Worm (Caenorhabditis elegans) whole organism, midembryonic: ENCODE results near the gene prp-18.
"Not testable (repeated sequence)": the region's sequence is repeated elsewhere in the genome, so short reads cannot be mapped to it uniquely, and the experiment has no call there.

ENCODE experiments used
- T22C8.4 ChIP-seq: fragments of 200-800 bp; sonication (Bioruptor generic); IDR thresholded peaks from 2 replicates; pipeline ENCODE4 v1.3.6; 2022; ENCODE audit warnings: missing genetic modification characterization, missing compliant biosample characterization
- cog-1 ChIP-seq: sonication (generic microtip); optimal IDR thresholded peaks from 2 replicates; lab custom pipeline; 2016; ENCODE audit warnings: missing genetic modification characterization, missing compliant biosample characterization
- flt-1 ChIP-seq: fragments of 200-800 bp; sonication (Bioruptor generic); IDR thresholded peaks from 2 replicates; pipeline ENCODE4 v1.3.6; 2022; ENCODE audit warnings: missing genetic modification characterization, missing compliant biosample characterization
- klf-2 ChIP-seq: fragments of 200-800 bp; sonication (Bioruptor generic); conservative IDR thresholded peaks from 2 replicates; pipeline ENCODE4 v1.3.6; 2022; ENCODE audit warnings: missing genetic modification reagents, missing genetic modification characterization, missing compliant biosample characterization
- med-1 ChIP-seq: sonication (generic microtip); optimal IDR thresholded peaks from 2 replicates; lab custom pipeline; 2017; ENCODE audit warnings: missing genetic modification characterization, mild to moderate bottlenecking, missing compliant biosample characterization, antibody characterized with exemption, missing genetic modification reagents; ENCODE audit not compliant: insufficient read depth
- ref-1 ChIP-seq: fragments of 200-800 bp; sonication (Bioruptor generic); conservative IDR thresholded peaks from 2 replicates; pipeline ENCODE4 v1.3.6; 2022; ENCODE audit warnings: missing genetic modification reagents, missing genetic modification characterization, missing compliant biosample characterization
- tab-1 ChIP-seq: fragments of 200-800 bp; sonication (Bioruptor generic); IDR thresholded peaks from 2 replicates; pipeline ENCODE4 v1.3.6; 2022; ENCODE audit warnings: missing genetic modification characterization, missing compliant biosample characterization
- ztf-23 ChIP-seq: fragments of 200-800 bp; sonication (Bioruptor generic); IDR thresholded peaks from 2 replicates; pipeline ENCODE4 v1.3.6; 2022; ENCODE audit warnings: missing genetic modification reagents, missing genetic modification characterization, missing compliant biosample characterization
- ztf-29 ChIP-seq: fragments of 200-800 bp; sonication (Bioruptor generic); IDR thresholded peaks from 2 replicates; pipeline ENCODE4 v1.3.6; 2022; ENCODE audit warnings: missing genetic modification reagents, missing genetic modification characterization, missing compliant biosample characterization

Gene prp-18

DNA sequence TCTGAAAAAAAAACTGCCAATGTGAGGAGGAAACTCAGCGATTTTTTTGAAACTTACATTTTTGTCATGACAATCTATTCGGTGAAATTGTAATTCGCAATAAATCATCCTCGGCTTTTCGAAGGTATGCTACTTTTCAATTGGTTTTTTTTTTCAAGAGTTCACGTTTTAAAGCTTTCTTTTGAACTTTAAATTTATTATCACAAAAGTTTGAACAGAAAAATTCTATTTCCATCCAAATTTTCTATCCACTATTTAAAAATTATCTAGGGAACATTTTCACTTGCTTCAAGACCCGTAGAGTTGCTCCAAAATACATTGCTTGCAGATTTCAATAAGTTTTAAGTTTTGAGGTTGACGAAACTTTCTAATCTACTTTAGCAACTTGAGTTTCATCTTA, 37.6 kb downstream of the prp-18 start, which contains the start of gene K07F5.6:
Gene K07F5.6, minus strand, starts transcription at position 101 of the 400 bp plus-strand sequence.
- TF ChIP-seq cog-1 (tag; lab: Kevin White, UChicago) (no peak), med-1 (GFP tag; lab: Kevin White, UChicago) (no peak), T22C8.4 (no peak), ztf-29 (no peak), klf-2 (GFP tag; lab: Robert Waterston, UW) (no peak), tab-1 (no peak), ztf-23 (no peak), flt-1 (GFP tag; lab: Robert Waterston, UW) (no peak)

DNA sequence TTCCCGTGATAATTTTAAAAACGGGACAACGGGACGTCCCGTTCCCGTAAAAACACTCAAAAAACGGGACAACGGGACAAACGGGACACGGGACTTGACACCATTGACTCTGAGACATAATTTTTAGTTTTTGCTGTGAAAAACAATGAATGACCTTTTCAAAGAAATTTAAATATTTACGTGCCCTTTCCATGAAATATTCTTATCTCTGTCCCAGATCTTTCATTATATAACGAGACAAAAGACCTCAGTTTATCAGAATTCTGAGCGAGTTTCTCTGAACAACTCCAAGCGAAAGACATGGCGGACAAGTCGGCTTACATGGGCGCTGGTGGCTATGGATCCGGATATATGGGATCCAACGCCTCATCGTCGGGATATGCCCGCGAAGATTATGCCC, 40.4 kb downstream of the prp-18 start, which contains the start of gene nspd-2:
Gene nspd-2, plus strand, starts transcription at position 301 of the 400 bp plus-strand sequence.
- TF ChIP-seq cog-1 (tag; lab: Kevin White, UChicago), result no peak
- no peak for TF ChIP-seq T22C8.4
- TF ChIP-seq flt-1 (GFP tag; lab: Robert Waterston, UW), result no peak
- TF ChIP-seq klf-2 (GFP tag; lab: Robert Waterston, UW), result no peak
- TF ChIP-seq ztf-23, result no peak
- TF ChIP-seq ref-1 (GFP tag; lab: Robert Waterston, UW), result no peak
- no peak for TF ChIP-seq tab-1
- TF ChIP-seq ztf-29, result no peak
- TF ChIP-seq med-1 (GFP tag; lab: Kevin White, UChicago), result no peak

ce11 chrIV:9842071-9842470, 42.1 kb downstream of the prp-18 start, which contains the start of gene K07F5.17:
K07F5.17 (plus strand) TSS chrIV:9842371.
- TF ChIP-seq flt-1 (GFP tag; lab: Robert Waterston, UW) (no peak), tab-1 (no peak), ztf-23 (no peak), ref-1 (GFP tag; lab: Robert Waterston, UW) (no peak), cog-1 (tag; lab: Kevin White, UChicago) (no peak), T22C8.4 (no peak), ztf-29 (no peak), med-1 (GFP tag; lab: Kevin White, UChicago) (no peak), klf-2 (GFP tag; lab: Robert Waterston, UW) (no peak)

DNA sequence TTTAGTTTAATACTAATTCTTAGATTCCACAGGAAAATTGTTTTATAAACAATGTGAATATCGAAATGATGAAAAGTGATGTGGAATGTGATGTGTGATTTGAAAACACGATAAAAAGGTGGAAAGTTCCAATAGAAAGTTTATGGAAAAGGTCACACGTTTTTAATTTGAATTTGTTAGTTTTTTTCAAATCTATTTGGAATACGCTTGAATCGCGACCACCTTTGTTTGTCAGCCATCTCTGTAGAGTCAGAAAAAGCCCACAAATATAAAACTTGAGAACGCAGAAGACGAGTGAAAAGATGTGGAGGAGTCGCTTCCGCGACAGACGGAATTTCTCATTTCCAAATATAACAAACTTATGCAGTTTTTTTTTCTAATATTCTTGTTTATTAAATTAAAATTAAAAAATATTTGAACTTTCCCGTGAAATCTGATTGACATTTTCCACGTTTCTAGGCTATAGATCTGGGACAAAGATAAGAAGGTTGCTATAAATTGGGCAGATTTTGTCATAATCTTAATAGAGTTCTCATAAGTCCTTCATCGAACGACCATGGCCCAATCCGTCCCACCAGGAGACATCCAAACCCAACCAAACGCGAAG, 43.1 kb downstream of the prp-18 start, which contains the start of the genes kin-24 and msp-56:
Gene kin-24, minus strand, starts transcription at position 101 of the 607 bp plus-strand sequence.
Gene msp-56, plus strand, starts transcription at position 557 of the 607 bp plus-strand sequence.
- no peak for TF ChIP-seq tab-1
- TF ChIP-seq ztf-29, result no peak
- TF ChIP-seq klf-2 (GFP tag; lab: Robert Waterston, UW), result no peak
- TF ChIP-seq flt-1 (GFP tag; lab: Robert Waterston, UW), result no peak
- no peak for TF ChIP-seq cog-1 (tag; lab: Kevin White, UChicago)
- TF ChIP-seq ref-1 (GFP tag; lab: Robert Waterston, UW), result no peak
- no peak for TF ChIP-seq med-1 (GFP tag; lab: Kevin White, UChicago)
- TF ChIP-seq ztf-23, result no peak
- no peak for TF ChIP-seq T22C8.4

- TF ChIP-seq flt-1, ref-1, klf-2 (GFP tag; lab: Robert Waterston, UW): not testable (repeated sequence)
Observed at ce11 chrIV:9837349-9837748, 46.8 kb downstream of the prp-18 start, which contains the start of gene msp-10. msp-10 (plus strand) TSS chrIV:9837649.

- no peak for TF ChIP-seq klf-2 (GFP tag; lab: Robert Waterston, UW)
Observed at ce11 chrIV:9836317-9836716, 47.9 kb downstream of the prp-18 start, which contains the start of gene msp-81. msp-81 (minus strand) TSS chrIV:9836417.

DNA sequence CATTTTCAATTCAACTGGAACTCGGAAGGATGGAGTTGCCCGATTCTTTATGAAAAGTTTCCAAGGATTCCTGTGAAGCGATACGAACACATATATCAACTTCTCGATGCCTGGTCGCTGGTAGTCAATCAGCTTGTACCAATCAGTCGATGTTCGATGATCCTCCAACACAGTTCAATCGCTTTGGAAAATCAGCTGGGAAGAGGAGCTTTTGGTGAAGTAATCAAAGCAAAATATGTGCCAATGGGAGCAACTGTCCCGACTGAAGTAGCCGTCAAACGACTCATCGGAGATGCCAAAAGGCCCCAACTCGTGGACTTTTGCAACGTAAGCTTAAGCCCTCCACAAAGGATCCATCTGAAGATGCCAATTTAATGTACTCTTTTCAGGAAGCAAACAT, 50.8 kb downstream of the prp-18 start:
- TF ChIP-seq ztf-29 (no peak), flt-1 (GFP tag; lab: Robert Waterston, UW) (no peak), ztf-23 (no peak), klf-2 (GFP tag; lab: Robert Waterston, UW) (no peak), tab-1 (no peak), cog-1 (tag; lab: Kevin White, UChicago) (no peak), med-1 (GFP tag; lab: Kevin White, UChicago) (no peak), T22C8.4 (no peak), ref-1 (GFP tag; lab: Robert Waterston, UW) (no peak)

ce11 chrIV:9832586-9832985, 51.6 kb downstream of the prp-18 start, which contains the start of gene kin-21:
kin-21 (plus strand) TSS chrIV:9832886.
- TF ChIP-seq ztf-23, result no peak
- TF ChIP-seq T22C8.4, result no peak
- no peak for TF ChIP-seq med-1 (GFP tag; lab: Kevin White, UChicago)
- TF ChIP-seq cog-1 (tag; lab: Kevin White, UChicago), result no peak
- TF ChIP-seq tab-1, result no peak
- no peak for TF ChIP-seq ztf-29
